Worm (Caenorhabditis elegans) whole organism, L3 larva: ENCODE results near the gene Y11D7A.19.

ENCODE experiments used
- R02D3.7 ChIP-seq: fragments of 150-350 bp; optimal IDR thresholded peaks from 2 replicates; lab custom pipeline; 2014; ENCODE audit warnings: missing biosample characterization, missing genetic modification characterization
- ZK546.5 ChIP-seq: sonication (generic microtip); optimal IDR thresholded peaks from 2 replicates; lab custom pipeline; 2017; ENCODE audit warnings: missing biosample characterization, missing genetic modification characterization
- aly-2 ChIP-seq: fragments of 150-350 bp; optimal IDR thresholded peaks from 2 replicates; lab custom pipeline; 2014; ENCODE audit warnings: missing biosample characterization, missing genetic modification characterization
- ceh-16 ChIP-seq: sonication (generic microtip); optimal IDR thresholded peaks from 2 replicates; lab custom pipeline; 2017; ENCODE audit warnings: missing biosample characterization, missing genetic modification characterization
- ceh-28 ChIP-seq: fragments of 150-350 bp; optimal IDR thresholded peaks from 2 replicates; lab custom pipeline; 2014; ENCODE audit warnings: missing biosample characterization, missing genetic modification reagents, missing genetic modification characterization
- ceh-82 ChIP-seq: fragments of 150-350 bp; optimal IDR thresholded peaks from 2 replicates; lab custom pipeline; 2014; ENCODE audit warnings: missing biosample characterization, missing genetic modification characterization
- ceh-9 ChIP-seq: sonication (generic microtip); optimal IDR thresholded peaks from 2 replicates; lab custom pipeline; 2018; ENCODE audit warnings: missing biosample characterization, missing genetic modification characterization
- egl-27 ChIP-seq: sonication (generic microtip); optimal IDR thresholded peaks from 4 replicates; lab custom pipeline; 2017; ENCODE audit warnings: missing biosample characterization, missing genetic modification reagents, missing genetic modification characterization
- elt-1 ChIP-seq: fragments of 150-350 bp; optimal IDR thresholded peaks from 2 replicates; lab custom pipeline; 2014; ENCODE audit warnings: missing biosample characterization, missing genetic modification characterization
- elt-2 ChIP-seq: sonication (generic microtip); optimal IDR thresholded peaks from 2 replicates; lab custom pipeline; 2016; ENCODE audit warnings: missing genetic modification reagents, mild to moderate bottlenecking, missing genetic modification characterization, missing compliant biosample characterization
- elt-3 ChIP-seq, 3 experiments: fragments of 150-350 bp in 1 of 3; sonication (generic microtip) in 2 of 3; optimal IDR thresholded peaks; 2 replicates in 2 of 3; 4 replicates in 1 of 3; lab custom pipeline; 2014 to 2017; ENCODE audit warnings: missing biosample characterization in 3 of 3, missing genetic modification characterization in 3 of 3
- eor-1 ChIP-seq, 2 experiments: fragments of 150-350 bp; optimal IDR thresholded peaks; 2 replicates each; lab custom pipeline; 2014 to 2018; ENCODE audit warnings: missing biosample characterization in 2 of 2, missing genetic modification characterization in 2 of 2
- fkh-10 ChIP-seq: sonication (generic microtip); optimal IDR thresholded peaks from 2 replicates; lab custom pipeline; 2017; ENCODE audit warnings: missing biosample characterization, missing genetic modification reagents, missing genetic modification characterization
- fkh-2 ChIP-seq: fragments of 150-350 bp; optimal IDR thresholded peaks from 2 replicates; lab custom pipeline; 2014; ENCODE audit warnings: missing biosample characterization, missing genetic modification reagents, missing genetic modification characterization
- fos-1 ChIP-seq: fragments of 150-350 bp; optimal IDR thresholded peaks from 2 replicates; lab custom pipeline; 2014; ENCODE audit warnings: missing biosample characterization, missing genetic modification characterization
- hmg-11 ChIP-seq: sonication (generic microtip); optimal IDR thresholded peaks from 2 replicates; lab custom pipeline; 2016; ENCODE audit warnings: missing genetic modification characterization, missing compliant biosample characterization
- jun-1 ChIP-seq: fragments of 150-350 bp; optimal IDR thresholded peaks from 2 replicates; lab custom pipeline; 2014; ENCODE audit warnings: missing biosample characterization, missing genetic modification reagents, missing genetic modification characterization
- lin-15B ChIP-seq: fragments of 150-350 bp; optimal IDR thresholded peaks from 2 replicates; lab custom pipeline; 2014; ENCODE audit warnings: missing biosample characterization, missing genetic modification characterization
- lin-39 ChIP-seq: fragments of 150-350 bp; optimal IDR thresholded peaks from 2 replicates; lab custom pipeline; 2018; ENCODE audit warnings: missing biosample characterization, missing genetic modification reagents, missing genetic modification characterization
- lsy-12 ChIP-seq: sonication (generic microtip); optimal IDR thresholded peaks from 2 replicates; lab custom pipeline; 2016; ENCODE audit warnings: mild to moderate bottlenecking, missing genetic modification characterization, missing compliant biosample characterization
- mdl-1 ChIP-seq: fragments of 150-350 bp; optimal IDR thresholded peaks from 2 replicates; lab custom pipeline; 2014; ENCODE audit warnings: missing biosample characterization, missing genetic modification characterization
- mml-1 ChIP-seq: fragments of 150-350 bp; sonication (generic microtip); optimal IDR thresholded peaks from 3 replicates; lab custom pipeline; 2014; ENCODE audit warnings: missing biosample characterization, missing genetic modification characterization
- nfya-1 ChIP-seq: sonication (generic microtip); optimal IDR thresholded peaks from 2 replicates; lab custom pipeline; 2017; ENCODE audit warnings: missing genetic modification characterization, mild to moderate bottlenecking, missing compliant biosample characterization, antibody characterized with exemption, moderate library complexity; ENCODE audit not compliant: insufficient read depth
- nhr-12 ChIP-seq: fragments of 150-350 bp; optimal IDR thresholded peaks from 2 replicates; lab custom pipeline; 2014; ENCODE audit warnings: missing biosample characterization, missing genetic modification characterization
- nhr-23 ChIP-seq: fragments of 150-350 bp; optimal IDR thresholded peaks from 2 replicates; lab custom pipeline; 2014; ENCODE audit warnings: missing biosample characterization, missing genetic modification reagents, missing genetic modification characterization
- nhr-25 ChIP-seq: sonication (generic microtip); optimal IDR thresholded peaks from 2 replicates; lab custom pipeline; 2017; ENCODE audit warnings: missing biosample characterization, missing genetic modification characterization
- nhr-43 ChIP-seq: sonication (generic microtip); optimal IDR thresholded peaks from 2 replicates; lab custom pipeline; 2016; ENCODE audit warnings: mild to moderate bottlenecking, missing genetic modification characterization, missing compliant biosample characterization; ENCODE audit not compliant: poor library complexity, severe bottlenecking
- nhr-67 ChIP-seq: fragments of 150-350 bp; optimal IDR thresholded peaks from 2 replicates; lab custom pipeline; 2014; ENCODE audit warnings: missing biosample characterization, missing genetic modification characterization
- nhr-76 ChIP-seq: fragments of 150-350 bp; sonication (generic microtip); optimal IDR thresholded peaks from 5 replicates; lab custom pipeline; 2014; ENCODE audit warnings: missing biosample characterization, missing genetic modification characterization
- nhr-77 ChIP-seq: fragments of 150-350 bp; optimal IDR thresholded peaks from 2 replicates; lab custom pipeline; 2014; ENCODE audit warnings: missing biosample characterization, missing genetic modification characterization
- pha-4 ChIP-seq: fragments of 150-350 bp; optimal IDR thresholded peaks from 2 replicates; lab custom pipeline; 2014; ENCODE audit warnings: missing biosample characterization, missing genetic modification reagents, missing genetic modification characterization
- skn-1 ChIP-seq: fragments of 150-350 bp; optimal IDR thresholded peaks from 2 replicates; lab custom pipeline; 2014; ENCODE audit warnings: missing biosample characterization, missing genetic modification characterization
- snpc-4 ChIP-seq: fragments of 150-350 bp; optimal IDR thresholded peaks from 2 replicates; lab custom pipeline; 2014; ENCODE audit warnings: missing biosample characterization, missing genetic modification characterization
- unc-62 ChIP-seq: fragments of 150-350 bp; sonication (generic microtip); optimal IDR thresholded peaks from 4 replicates; lab custom pipeline; 2014; ENCODE audit warnings: missing biosample characterization, missing genetic modification reagents, missing genetic modification characterization
- zag-1 ChIP-seq: fragments of 150-350 bp; optimal IDR thresholded peaks from 2 replicates; lab custom pipeline; 2014; ENCODE audit warnings: missing biosample characterization, missing genetic modification characterization
- ztf-11 ChIP-seq: fragments of 150-350 bp; optimal IDR thresholded peaks from 2 replicates; lab custom pipeline; 2014; ENCODE audit warnings: missing biosample characterization, missing genetic modification characterization

The Y11D7A.19 gene

ce11 chrIV:9303994-9304393 is 37.6 kb upstream of the Y11D7A.19 start, which contains the start of gene F49C12.4:
Gene F49C12.4 (minus strand): TSS chrIV:9304094.
- TF ChIP-seq nhr-23 (tag; lab: Kevin White, UChicago), result no peak
- TF ChIP-seq ceh-28 (tag; lab: Kevin White, UChicago), result no peak
- TF ChIP-seq nhr-12 (tag; lab: Kevin White, UChicago), result no peak
- TF ChIP-seq skn-1 (tag; lab: Kevin White, UChicago), result no peak
- TF ChIP-seq R02D3.7 (tag; lab: Kevin White, UChicago), result no peak
- TF ChIP-seq jun-1 (tag; lab: Kevin White, UChicago), result no peak
- no peak for TF ChIP-seq ceh-82 (tag; lab: Kevin White, UChicago)
- no peak for TF ChIP-seq aly-2 (tag; lab: Kevin White, UChicago)
- no peak for TF ChIP-seq mml-1 (tag; lab: Kevin White, UChicago)
- TF ChIP-seq zag-1 (tag; lab: Kevin White, UChicago), result no peak
- TF ChIP-seq fkh-2 (tag; lab: Kevin White, UChicago), result no peak
- TF ChIP-seq elt-1, result no peak
- no peak for TF ChIP-seq lin-39 (tag; lab: Kevin White, UChicago)

ce11 chrIV:9300127-9300526 is 33.8 kb upstream of the Y11D7A.19 start, which contains the start of gene F49C12.3:
Gene F49C12.3 (plus strand): TSS chrIV:9300427.
- TF ChIP-seq nhr-67 (no peak), ztf-11 (no peak), mdl-1 (no peak), aly-2 (tag; lab: Kevin White, UChicago) (no peak), nhr-43 (tag; lab: Kevin White, UChicago) (no peak), snpc-4 (tag; lab: Kevin White, UChicago) (no peak), mml-1 (tag; lab: Kevin White, UChicago) (no peak), egl-27 (tag; lab: Kevin White, UChicago) (no peak), R02D3.7 (tag; lab: Kevin White, UChicago) (no peak), ceh-82 (tag; lab: Kevin White, UChicago) (no peak), lin-15B (tag; lab: Kevin White, UChicago) (no peak), skn-1 (tag; lab: Kevin White, UChicago) (no peak)
- TF ChIP-seq, all 47 proteins: peak for 0

- no peak for TF ChIP-seq fos-1 (tag; lab: Kevin White, UChicago)
- TF ChIP-seq ceh-28 (tag; lab: Kevin White, UChicago), result no peak
- TF ChIP-seq nhr-76 (tag; lab: Kevin White, UChicago), result no peak
- TF ChIP-seq nhr-77 (tag; lab: Kevin White, UChicago), result no peak
- no peak for TF ChIP-seq elt-2 (tag; lab: Kevin White, UChicago)
- no peak for TF ChIP-seq ZK546.5
- no peak for TF ChIP-seq R02D3.7 (tag; lab: Kevin White, UChicago)
- no peak for TF ChIP-seq fkh-2 (tag; lab: Kevin White, UChicago)
- no peak for TF ChIP-seq nhr-12 (tag; lab: Kevin White, UChicago)
- no peak for TF ChIP-seq lsy-12 (tag; lab: Kevin White, UChicago)
- no peak for TF ChIP-seq nfya-1 (tag; lab: Kevin White, UChicago)
- TF ChIP-seq nhr-25 (tag; lab: Kevin White, UChicago), result no peak
- TF ChIP-seq snpc-4 (tag; lab: Kevin White, UChicago), result no peak
- no peak for TF ChIP-seq unc-62 (GFP tag; lab: Kevin White, UChicago)
- no peak for TF ChIP-seq ceh-9
- no peak for TF ChIP-seq lin-15B (tag; lab: Kevin White, UChicago)
Measured at ce11 chrIV:9299145-9299544, 32.8 kb upstream of the Y11D7A.19 start, which contains the start of gene F49C12.2. Gene F49C12.2 (minus strand): TSS chrIV:9299245.

- TF ChIP-seq fkh-10 (GFP tag; lab: Kevin White, UChicago) (no peak), unc-62 (GFP tag; lab: Kevin White, UChicago) (no peak), fos-1 (tag; lab: Kevin White, UChicago) (no peak), ceh-16 (no peak), pha-4 (tag; lab: Kevin White, UChicago) (no peak), hmg-11 (tag; lab: Kevin White, UChicago) (no peak), snpc-4 (tag; lab: Kevin White, UChicago) (no peak), eor-1 (tag; optimal IDR thresholded peaks at IDR 0.05; lab: Kevin White, UChicago) (no peak), elt-1 (no peak), mml-1 (tag; lab: Kevin White, UChicago) (no peak), nhr-76 (tag; lab: Kevin White, UChicago) (no peak), lsy-12 (tag; lab: Kevin White, UChicago) (no peak), nhr-77 (tag; lab: Kevin White, UChicago) (no peak), jun-1 (tag; lab: Kevin White, UChicago) (no peak), elt-3 (tag; optimal IDR thresholded peaks at IDR 0.05; lab: Kevin White, UChicago) (no peak), elt-2 (tag; lab: Kevin White, UChicago) (no peak), nhr-25 (tag; lab: Kevin White, UChicago) (no peak)
Measured at ce11 chrIV:9296285-9296684, 29.9 kb upstream of the Y11D7A.19 start, which contains the start of gene F49C12.1. Gene F49C12.1 (minus strand): TSS chrIV:9296354.
